Fruit fly (Drosophila melanogaster): Measurements from ENCODE around the gene CG14137.
"Not testable (repeated sequence)": the region's sequence is repeated elsewhere in the genome, so short reads cannot be mapped to it uniquely, and the experiment has no call there.

CG14137 gene

dm6 chr3L:11599255-11599654, 610 bp downstream of the CG14137 start:
- TF ChIP-seq rn (GFP tag; IDR thresholded peaks at IDR 0.05) = no peak
- TF ChIP-seq gl (tag; optimal IDR thresholded peaks at IDR 0.05) = no peak
- TF ChIP-seq CG8301 (tag; optimal IDR thresholded peaks at IDR 0.05) = no peak
- TF ChIP-seq Snoo (tag; optimal IDR thresholded peaks at IDR 0.05) = peak; percentile 22
- TF ChIP-seq CG13204 (GFP tag; optimal IDR thresholded peaks at IDR 0.05) = peak; percentile 29
- no peak for TF ChIP-seq CG12605 (GFP tag; IDR thresholded peaks at IDR 0.05)
- no peak for TF ChIP-seq fd96Ca (GFP tag; IDR thresholded peaks at IDR 0.05)
- no peak for TF ChIP-seq Pif1A (GFP tag; optimal IDR thresholded peaks at IDR 0.05)
- peak; percentile 52 for TF ChIP-seq CG8159 (tag; optimal IDR thresholded peaks at IDR 0.05)
- no peak for TF ChIP-seq CG10348 (GFP tag; IDR thresholded peaks at IDR 0.05)
- TF ChIP-seq CG15710 (tag; optimal IDR thresholded peaks at IDR 0.05) = peak; percentile 61
- TF ChIP-seq Pif1B (GFP tag; optimal IDR thresholded peaks at IDR 0.05) = peak; percentile 2
- TF ChIP-seq EcR (GFP tag; optimal IDR thresholded peaks at IDR 0.05) = peak; percentile 52
- TF ChIP-seq CG34367 (tag; optimal IDR thresholded peaks at IDR 0.05) = peak; percentile 18
- no peak for TF ChIP-seq CG32121 (GFP tag; IDR thresholded peaks at IDR 0.05)
- TF ChIP-seq Ets98B (GFP tag; IDR thresholded peaks at IDR 0.05) = no peak
- TF ChIP-seq CG4496 (GFP tag; IDR thresholded peaks at IDR 0.05) = 0 out of 3 replicates have a peak, but pooled peaks have one; percentile 22
- peak; percentile 34 for TF ChIP-seq CG17806 (tag; optimal IDR thresholded peaks at IDR 0.05)
- TF ChIP-seq CG14655 (GFP tag; optimal IDR thresholded peaks at IDR 0.05) = peak; percentile 18
- no peak for TF ChIP-seq D1 (tag; optimal IDR thresholded peaks at IDR 0.05)
- TF ChIP-seq CG9948 (tag; optimal IDR thresholded peaks at IDR 0.05) = peak; percentile 38

- no peak for TF ChIP-seq Pif1B (GFP tag; optimal IDR thresholded peaks at IDR 0.05)
- TF ChIP-seq Ets98B (GFP tag; IDR thresholded peaks at IDR 0.05) = no peak
- no peak for TF ChIP-seq CG32121 (GFP tag; IDR thresholded peaks at IDR 0.05)
- TF ChIP-seq gl (tag; optimal IDR thresholded peaks at IDR 0.05) = no peak
- no peak for TF ChIP-seq CG15710 (tag; optimal IDR thresholded peaks at IDR 0.05)
- TF ChIP-seq CG13204 (GFP tag; optimal IDR thresholded peaks at IDR 0.05) = peak; percentile 14
These were observed 3.1 kb downstream of the CG14137 start, which contains the start of gene CG7368 for dm6 chr3L:11596585-11597252. CG7368 (plus strand) TSS chr3L:11597202.

dm6 chr3L:11593778-11594177, 6.1 kb downstream of the CG14137 start:
- TF ChIP-seq EcR (GFP tag; optimal IDR thresholded peaks at IDR 0.05) = no peak
- TF ChIP-seq CG34367 (tag; optimal IDR thresholded peaks at IDR 0.05) = peak; percentile 23
- TF ChIP-seq CG17806 (tag; optimal IDR thresholded peaks at IDR 0.05) = peak; percentile 35
- TF ChIP-seq CG9948 (tag; optimal IDR thresholded peaks at IDR 0.05) = peak; percentile 40
- peak; percentile 46 for TF ChIP-seq CG15710 (tag; optimal IDR thresholded peaks at IDR 0.05)
- TF ChIP-seq gl (tag; optimal IDR thresholded peaks at IDR 0.05) = no peak
- no peak for TF ChIP-seq Snoo (tag; optimal IDR thresholded peaks at IDR 0.05)
- peak; percentile 55 for TF ChIP-seq CG4496 (GFP tag; IDR thresholded peaks at IDR 0.05)
- TF ChIP-seq Pif1A (GFP tag; optimal IDR thresholded peaks at IDR 0.05) = no peak
- TF ChIP-seq D1 (tag; optimal IDR thresholded peaks at IDR 0.05) = no peak
- TF ChIP-seq CG12605 (GFP tag; IDR thresholded peaks at IDR 0.05) = no peak
- TF ChIP-seq Ets98B (GFP tag; IDR thresholded peaks at IDR 0.05) = peak; percentile 28; the same call in 1 of the 2 replicates
- peak; percentile 35 for TF ChIP-seq CG14655 (GFP tag; optimal IDR thresholded peaks at IDR 0.05)
- peak; percentile 3 for TF ChIP-seq Pif1B (GFP tag; optimal IDR thresholded peaks at IDR 0.05)
- TF ChIP-seq fd96Ca (GFP tag; IDR thresholded peaks at IDR 0.05) = no peak
- TF ChIP-seq CG8159 (tag; optimal IDR thresholded peaks at IDR 0.05) = peak; percentile 86
- TF ChIP-seq CG10348 (GFP tag; IDR thresholded peaks at IDR 0.05) = no peak
- TF ChIP-seq CG32121 (GFP tag; IDR thresholded peaks at IDR 0.05) = peak; percentile 61
- no peak for TF ChIP-seq CG13204 (GFP tag; optimal IDR thresholded peaks at IDR 0.05)
- TF ChIP-seq rn (GFP tag; IDR thresholded peaks at IDR 0.05) = no peak
- peak; percentile 27 for TF ChIP-seq CG8301 (tag; optimal IDR thresholded peaks at IDR 0.05)

dm6 chr3L:11591803-11592202, 8.1 kb downstream of the CG14137 start:
- no peak for TF ChIP-seq EcR (GFP tag; optimal IDR thresholded peaks at IDR 0.05)
- peak; percentile 52 for TF ChIP-seq CG13204 (GFP tag; optimal IDR thresholded peaks at IDR 0.05)

dm6 chr3L:11591131-11591530, 8.7 kb downstream of the CG14137 start, which contains the start of gene CG33268:
CG33268 (minus strand) TSS chr3L:11591231.
- TF ChIP-seq CG13204 (GFP tag; optimal IDR thresholded peaks at IDR 0.05) = no peak
- TF ChIP-seq CG9948 (tag; optimal IDR thresholded peaks at IDR 0.05) = no peak
- TF ChIP-seq CG34367 (tag; optimal IDR thresholded peaks at IDR 0.05) = no peak
- TF ChIP-seq D1 (tag; optimal IDR thresholded peaks at IDR 0.05) = no peak
- no peak for TF ChIP-seq gl (tag; optimal IDR thresholded peaks at IDR 0.05)

- TF ChIP-seq CG13204 (GFP tag; optimal IDR thresholded peaks at IDR 0.05); fd96Ca (GFP tag; IDR thresholded peaks at IDR 0.05); CG32121 (GFP tag; IDR thresholded peaks at IDR 0.05): not testable (repeated sequence)
These were observed 10.5 kb downstream of the CG14137 start, which contains the start of gene CG7377 for dm6 chr3L:11589395-11589794. CG7377 (plus strand) TSS chr3L:11589695.

- TF ChIP-seq Ets98B (GFP tag; IDR thresholded peaks at IDR 0.05) = 0 out of 2 replicates have a peak, but pooled peaks have one; percentile 37
- TF ChIP-seq CG8301 (tag; optimal IDR thresholded peaks at IDR 0.05) = peak; percentile 21
- 0 out of 3 replicates have a peak, but pooled peaks have one; percentile 45 for TF ChIP-seq CG4496 (GFP tag; IDR thresholded peaks at IDR 0.05)
- no peak for TF ChIP-seq fd96Ca (GFP tag; IDR thresholded peaks at IDR 0.05)
- no peak for TF ChIP-seq CG15710 (tag; optimal IDR thresholded peaks at IDR 0.05)
These were observed 11.3 kb downstream of the CG14137 start for dm6 chr3L:11588594-11588993.
